Worm (Caenorhabditis elegans) whole organism, young adult: ENCODE measurements around the gene C18A3.10.

ENCODE experiments used
- B0261.1 ChIP-seq: sonication (generic microtip); optimal IDR thresholded peaks from 2 replicates; lab custom pipeline; 2016; ENCODE audit warnings: mild to moderate bottlenecking, missing genetic modification characterization, moderate library complexity, missing compliant biosample characterization
- B0336.3 ChIP-seq: fragments of 200-800 bp; sonication (Bioruptor generic); IDR thresholded peaks from 2 replicates; pipeline ENCODE4 v1.3.6; 2022; ENCODE audit warnings: missing genetic modification characterization, missing compliant biosample characterization
- F22D6.2 ChIP-seq: sonication (generic microtip); optimal IDR thresholded peaks from 2 replicates; lab custom pipeline; 2016; ENCODE audit warnings: mild to moderate bottlenecking, missing genetic modification characterization, missing compliant biosample characterization
- F23B12.7 ChIP-seq: sonication (generic microtip); optimal IDR thresholded peaks from 2 replicates; lab custom pipeline; 2017; ENCODE audit warnings: missing genetic modification characterization, mild to moderate bottlenecking, missing compliant biosample characterization, antibody characterized with exemption, moderate library complexity; ENCODE audit not compliant: insufficient read depth
- F49E8.2 ChIP-seq: sonication (generic microtip); optimal IDR thresholded peaks from 3 replicates; lab custom pipeline; 2017; ENCODE audit warnings: missing genetic modification characterization, mild to moderate bottlenecking, missing compliant biosample characterization, antibody characterized with exemption, moderate library complexity; ENCODE audit not compliant: insufficient read depth
- F52B5.7 ChIP-seq: sonication (generic microtip); optimal IDR thresholded peaks from 2 replicates; lab custom pipeline; 2016; ENCODE audit warnings: mild to moderate bottlenecking, missing genetic modification characterization, missing compliant biosample characterization
- K11D2.4 ChIP-seq: fragments of 200-800 bp; sonication (Bioruptor generic); IDR thresholded peaks from 2 replicates; pipeline ENCODE4 v1.3.6; 2022; ENCODE audit warnings: missing genetic modification reagents, missing genetic modification characterization, missing compliant biosample characterization
- Y53G8AR.9 ChIP-seq: fragments of 200-800 bp; sonication (Bioruptor generic); conservative IDR thresholded peaks from 2 replicates; pipeline ENCODE4 v1.3.6; 2022; ENCODE audit warnings: missing genetic modification reagents, missing genetic modification characterization, missing compliant biosample characterization
- Y67H2A.10 ChIP-seq: fragments of 200-800 bp; sonication (Bioruptor generic); conservative IDR thresholded peaks from 2 replicates; pipeline ENCODE4 v1.3.6; 2022; ENCODE audit warnings: missing genetic modification reagents, missing genetic modification characterization, missing compliant biosample characterization
- Y95B8A.8 ChIP-seq: fragments of 200-800 bp; sonication (Bioruptor generic); IDR thresholded peaks from 2 replicates; pipeline ENCODE4 v1.3.6; 2022; ENCODE audit warnings: missing genetic modification reagents, missing genetic modification characterization, missing compliant biosample characterization
- ZK185.1 ChIP-seq: sonication (generic microtip); optimal IDR thresholded peaks from 2 replicates; lab custom pipeline; 2016; ENCODE audit warnings: mild to moderate bottlenecking, missing genetic modification characterization, missing compliant biosample characterization; ENCODE audit not compliant: poor library complexity, severe bottlenecking
- ama-1 ChIP-seq, 3 experiments: fragments of 150-350 bp in 1 of 3; sonication (generic microtip) in 2 of 3; optimal IDR thresholded peaks; 2 replicates each; lab custom pipeline; 2014 to 2018; ENCODE audit warnings: missing biosample characterization in 2 of 3, missing genetic modification characterization in 2 of 3, missing genetic modification reagents in 2 of 3
- attf-6 ChIP-seq: fragments of 200-800 bp; sonication (Bioruptor generic); IDR thresholded peaks from 2 replicates; pipeline ENCODE4 v1.3.6; 2022; ENCODE audit warnings: missing genetic modification reagents, missing genetic modification characterization, missing compliant biosample characterization
- cebp-1 ChIP-seq, 2 experiments: fragments of 200-800 bp in 1 of 2; sonication (Bioruptor generic) in 1 of 2; sonication (generic microtip) in 1 of 2; IDR thresholded peaks in 1 of 2; optimal IDR thresholded peaks in 1 of 2; 2 replicates each; pipeline versions ENCODE4 v1.3.6 to Lab custom; 2017 to 2022; ENCODE audit warnings: missing compliant biosample characterization in 2 of 2, missing genetic modification characterization in 2 of 2, mild to moderate bottlenecking in 1 of 2, missing genetic modification reagents in 1 of 2, moderate library complexity in 1 of 2
- cebp-2 ChIP-seq: fragments of 200-800 bp; sonication (Bioruptor generic); IDR thresholded peaks from 2 replicates; pipeline ENCODE4 v1.3.6; 2022; ENCODE audit warnings: missing genetic modification characterization, missing compliant biosample characterization
- ceh-27 ChIP-seq: fragments of 200-800 bp; sonication (Bioruptor generic); optimal IDR thresholded peaks from 2 replicates; lab custom pipeline; 2018; ENCODE audit warnings: mild to moderate bottlenecking, missing genetic modification characterization, moderate library complexity, missing compliant biosample characterization
- ceh-40 ChIP-seq: fragments of 200-800 bp; sonication (Bioruptor generic); IDR thresholded peaks from 2 replicates; pipeline ENCODE4 v1.3.6; 2022; ENCODE audit warnings: missing genetic modification characterization, missing compliant biosample characterization
- ceh-91 ChIP-seq: fragments of 200-800 bp; sonication (Bioruptor generic); IDR thresholded peaks from 2 replicates; pipeline ENCODE4 v1.3.6; 2022; ENCODE audit warnings: missing genetic modification reagents, missing genetic modification characterization, missing compliant biosample characterization
- chd-7 ChIP-seq: sonication (generic microtip); optimal IDR thresholded peaks from 2 replicates; lab custom pipeline; 2016; ENCODE audit warnings: mild to moderate bottlenecking, missing genetic modification characterization, moderate library complexity, missing compliant biosample characterization
- die-1 ChIP-seq: sonication (generic microtip); optimal IDR thresholded peaks from 2 replicates; lab custom pipeline; 2016; ENCODE audit warnings: missing genotype, mild to moderate bottlenecking, missing genetic modification characterization, missing compliant biosample characterization
- egrh-3 ChIP-seq: fragments of 200-800 bp; sonication (Bioruptor generic); IDR thresholded peaks from 2 replicates; pipeline ENCODE4 v1.3.6; 2022; ENCODE audit warnings: missing genetic modification reagents, missing genetic modification characterization, missing compliant biosample characterization
- ekl-4 ChIP-seq: fragments of 200-800 bp; sonication (Bioruptor generic); IDR thresholded peaks from 2 replicates; pipeline ENCODE4 v1.3.6; 2022; ENCODE audit warnings: missing genetic modification reagents, missing genetic modification characterization, missing compliant biosample characterization
- him-1 ChIP-seq: sonication (generic microtip); optimal IDR thresholded peaks from 2 replicates; lab custom pipeline; 2016; ENCODE audit warnings: missing genotype, missing genetic modification reagents, missing genetic modification characterization, missing compliant biosample characterization
- hmg-20 ChIP-seq: fragments of 200-800 bp; sonication (Bioruptor generic); IDR thresholded peaks from 2 replicates; pipeline ENCODE4 v1.3.6; 2022; ENCODE audit warnings: missing genetic modification reagents, missing genetic modification characterization, missing compliant biosample characterization
- hrde-1 ChIP-seq: sonication (generic microtip); optimal IDR thresholded peaks from 2 replicates; lab custom pipeline; 2016; ENCODE audit warnings: missing genetic modification characterization, mild to moderate bottlenecking, missing compliant biosample characterization, moderate library complexity, missing genotype, missing genetic modification reagents, borderline replicate concordance
- hsf-1 ChIP-seq: fragments of 200-800 bp; sonication (Bioruptor generic); IDR thresholded peaks from 2 replicates; pipeline ENCODE4 v1.3.6; 2022; ENCODE audit warnings: missing genetic modification reagents, missing genetic modification characterization, missing compliant biosample characterization
- lag-1 ChIP-seq: fragments of 200-800 bp; sonication (Bioruptor generic); IDR thresholded peaks from 2 replicates; pipeline ENCODE4 v1.3.6; 2022; ENCODE audit warnings: missing genetic modification reagents, missing genetic modification characterization, missing compliant biosample characterization
- let-526 ChIP-seq: fragments of 200-800 bp; sonication (Bioruptor generic); IDR thresholded peaks from 2 replicates; pipeline ENCODE4 v1.3.6; 2022; ENCODE audit warnings: missing genetic modification reagents, missing genetic modification characterization, missing compliant biosample characterization
- lin-26 ChIP-seq: fragments of 200-800 bp; sonication (Bioruptor generic); IDR thresholded peaks from 2 replicates; pipeline ENCODE4 v1.3.6; 2022; ENCODE audit warnings: missing genetic modification reagents, missing genetic modification characterization, missing compliant biosample characterization
- lin-35 ChIP-seq, 3 experiments: fragments of 150-350 bp in 2 of 3; sonication (generic microtip) in 1 of 3; optimal IDR thresholded peaks; 2 replicates each; lab custom pipeline; 2014 to 2018; ENCODE audit warnings: missing biosample characterization in 3 of 3, missing genetic modification characterization in 3 of 3, missing genetic modification reagents in 3 of 3
- lin-54 ChIP-seq: fragments of 200-800 bp; sonication (Bioruptor generic); optimal IDR thresholded peaks from 2 replicates; lab custom pipeline; 2018; ENCODE audit warnings: mild to moderate bottlenecking, missing genetic modification characterization, missing compliant biosample characterization
- lir-1 ChIP-seq: fragments of 200-800 bp; sonication (Bioruptor generic); conservative IDR thresholded peaks from 2 replicates; pipeline ENCODE4 v1.3.6; 2022; ENCODE audit warnings: missing genetic modification reagents, missing genetic modification characterization, missing compliant biosample characterization
- madf-6 ChIP-seq: fragments of 200-800 bp; sonication (Bioruptor generic); IDR thresholded peaks from 2 replicates; pipeline ENCODE4 v1.3.6; 2022; ENCODE audit warnings: missing genetic modification reagents, missing genetic modification characterization, missing compliant biosample characterization
- madf-8 ChIP-seq: fragments of 200-800 bp; sonication (Bioruptor generic); conservative IDR thresholded peaks from 2 replicates; pipeline ENCODE4 v1.3.6; 2022; ENCODE audit warnings: missing genetic modification reagents, missing genetic modification characterization, missing compliant biosample characterization
- nfyb-1 ChIP-seq: fragments of 200-800 bp; sonication (Bioruptor generic); IDR thresholded peaks from 2 replicates; pipeline ENCODE4 v1.3.6; 2022; ENCODE audit warnings: missing genetic modification reagents, missing genetic modification characterization, missing compliant biosample characterization
- nhr-179 ChIP-seq: sonication (generic microtip); optimal IDR thresholded peaks from 2 replicates; lab custom pipeline; 2016; ENCODE audit warnings: mild to moderate bottlenecking, missing genetic modification characterization, missing compliant biosample characterization
- sea-2 ChIP-seq: fragments of 200-800 bp; sonication (Bioruptor generic); IDR thresholded peaks from 2 replicates; pipeline ENCODE4 v1.3.6; 2022; ENCODE audit warnings: missing genetic modification characterization, missing compliant biosample characterization
- snpc-3.4 ChIP-seq: sonication (generic microtip); optimal IDR thresholded peaks from 2 replicates; lab custom pipeline; 2017; ENCODE audit warnings: missing genetic modification characterization, mild to moderate bottlenecking, missing compliant biosample characterization, antibody characterized with exemption, moderate library complexity, missing genotype, missing genetic modification reagents
- snpc-4 ChIP-seq, 5 experiments: fragments of 150-350 bp in 1 of 5; sonication (generic microtip) in 4 of 5; optimal IDR thresholded peaks; 2 replicates each; lab custom pipeline; 2014 to 2018; ENCODE audit warnings: missing genetic modification characterization in 5 of 5, missing biosample characterization in 3 of 5, antibody characterized with exemption in 2 of 5, mild to moderate bottlenecking in 2 of 5, missing compliant biosample characterization in 2 of 5, missing genotype in 2 of 5, moderate library complexity in 2 of 5, missing genetic modification reagents in 1 of 5
- tbx-9 ChIP-seq: sonication (generic microtip); optimal IDR thresholded peaks from 2 replicates; lab custom pipeline; 2016; ENCODE audit warnings: borderline replicate concordance, missing genetic modification characterization, inconsistent platforms, missing compliant biosample characterization
- ztf-28 ChIP-seq: fragments of 200-800 bp; sonication (Bioruptor generic); IDR thresholded peaks from 2 replicates; pipeline ENCODE4 v1.3.6; 2022; ENCODE audit warnings: missing genetic modification reagents, missing genetic modification characterization, missing compliant biosample characterization
- ztf-6 ChIP-seq: fragments of 200-800 bp; sonication (Bioruptor generic); IDR thresholded peaks from 2 replicates; pipeline ENCODE4 v1.3.6; 2022; ENCODE audit warnings: missing genetic modification reagents, missing genetic modification characterization, missing compliant biosample characterization

C18A3.10 gene

ce11 chrII:5714807-5715206 is 838 bp downstream of the C18A3.10 start, which contains the start of the genes tiar-1 and lelo-4 (continued):
- TF ChIP-seq chd-7 (tag; lab: Kevin White, UChicago) (no peak), nfyb-1 (peak; percentile 61; the same call in 1 of the 2 replicates), ztf-6 (no peak), him-1 (tag; lab: Kevin White, UChicago) (no peak), ceh-27 (GFP tag; lab: Kevin White, UChicago) (peak; percentile 78)

ce11 chrII:5712126-5712525 is 3.5 kb downstream of the C18A3.10 start:
- TF ChIP-seq F52B5.7 (tag; lab: Kevin White, UChicago) (peak; percentile 43), ekl-4 (peak; percentile 43; the same call in 1 of the 2 replicates), nhr-179 (tag; lab: Kevin White, UChicago) (no peak), ceh-40 (GFP tag; lab: Robert Waterston, UW) (no peak), F49E8.2 (tag; lab: Kevin White, UChicago) (no peak), ceh-91 (no peak), lag-1 (GFP tag; lab: Robert Waterston, UW) (no peak), him-1 (tag; lab: Kevin White, UChicago) (peak; percentile 3), F23B12.7 (tag; lab: Kevin White, UChicago) (no peak), egrh-3 (GFP tag; lab: Robert Waterston, UW) (no peak), tbx-9 (tag; lab: Kevin White, UChicago) (no peak), madf-6 (GFP tag; lab: Robert Waterston, UW) (peak; percentile 40; the same call in 1 of the 2 replicates), ztf-28 (no peak), hsf-1 (GFP tag; lab: Robert Waterston, UW) (peak; percentile 67), lin-54 (GFP tag; lab: Kevin White, UChicago) (peak; percentile 20), ZK185.1 (peak; percentile 35), snpc-3.4 (tag; lab: Kevin White, UChicago) (peak; percentile 50), lir-1 (GFP tag; lab: Robert Waterston, UW) (no peak), lin-35 (GFP tag; optimal IDR thresholded peaks at IDR 0.05; lab: Kevin White, UChicago) (no peak), let-526 (GFP tag; lab: Robert Waterston, UW) (no peak), sea-2 (GFP tag; lab: Robert Waterston, UW) (no peak), B0261.1 (tag; lab: Kevin White, UChicago) (no peak), Y53G8AR.9 (GFP tag; lab: Robert Waterston, UW) (no peak), hmg-20 (GFP tag; lab: Robert Waterston, UW) (no peak), cebp-1 (GFP tag; IDR thresholded peaks at IDR 0.05; lab: Robert Waterston, UW) (no peak), cebp-1 (tag; optimal IDR thresholded peaks at IDR 0.05; lab: Kevin White, UChicago) (peak; percentile 24), Y67H2A.10 (GFP tag; lab: Robert Waterston, UW) (no peak), Y95B8A.8 (GFP tag; lab: Robert Waterston, UW) (peak; percentile 63; the same call in 1 of the 2 replicates), attf-6 (GFP tag; lab: Robert Waterston, UW) (no peak), lin-26 (GFP tag; lab: Robert Waterston, UW) (peak; percentile 38; the same call in 1 of the 2 replicates), snpc-4 (GFP tag; optimal IDR thresholded peaks at IDR 0.05; lab: Kevin White, UChicago) (peak; percentile 24), snpc-4 (tag; optimal IDR thresholded peaks at IDR 0.05; lab: Kevin White, UChicago) (peak in 1 of 4 experiments; percentile 30), nfyb-1 (peak; percentile 58; the same call in 1 of the 2 replicates), die-1 (tag; lab: Kevin White, UChicago) (no peak), B0336.3 (peak; percentile 60; the same call in 1 of the 2 replicates), ama-1 (optimal IDR thresholded peaks at IDR 0.05; lab: Kevin White, UChicago) (no peak), ama-1 (GFP tag; optimal IDR thresholded peaks at IDR 0.05; lab: Kevin White, UChicago) (peak in 1 of 2 experiments; percentile 45), F22D6.2 (tag; lab: Kevin White, UChicago) (no peak), hrde-1 (peak; percentile 68), K11D2.4 (GFP tag; lab: Robert Waterston, UW) (no peak), madf-8 (GFP tag; lab: Robert Waterston, UW) (no peak), cebp-2 (GFP tag; lab: Robert Waterston, UW) (no peak)
- TF ChIP-seq, all 124 proteins: peak for 16
